Worm (Caenorhabditis elegans): ENCODE measurements around the gene parg-1.

- TF ChIP-seq sea-1 (GFP tag; conservative IDR thresholded peaks at IDR 0.05) (no peak), ceh-36 (tag; optimal IDR thresholded peaks at IDR 0.05) (no peak), flt-1 (GFP tag; IDR thresholded peaks at IDR 0.05) (no peak), scrt-1 (GFP tag; IDR thresholded peaks at IDR 0.05) (no peak), ama-1 (optimal IDR thresholded peaks at IDR 0.05) (no peak), hnd-1 (tag; optimal IDR thresholded peaks at IDR 0.05) (no peak), B0310.2 (tag; optimal IDR thresholded peaks at IDR 0.05) (no peak)
Measured at ce11 chrIV:8764567-8764966, 18.5 kb downstream of the parg-1 start, which contains the start of gene cdc-50.B.

Data from whole organism, early embryonic.